Fruit fly (Drosophila melanogaster) whole organism, adult: Measurements from ENCODE around the gene CG12057.

Experiments
- CG11617 ChIP-seq: fragments of 200-800 bp; sonication (Bioruptor generic); optimal IDR thresholded peaks from 2 replicates; lab custom pipeline; 2017; ENCODE audit warnings: mild to moderate bottlenecking, missing biosample characterization, missing genetic modification reagents, missing genetic modification characterization
- CG12768 ChIP-seq: fragments of 200-800 bp; sonication (Bioruptor generic); optimal IDR thresholded peaks from 2 replicates; lab custom pipeline; 2017; ENCODE audit warnings: missing biosample characterization, missing genetic modification characterization, mild to moderate bottlenecking, moderate library complexity, missing genetic modification reagents
- CG5204 ChIP-seq: fragments of 200-800 bp; sonication (Bioruptor generic); optimal IDR thresholded peaks from 2 replicates; lab custom pipeline; 2016; ENCODE audit warnings: missing biosample characterization, missing genetic modification characterization
- CG7045 ChIP-seq: fragments of 200-800 bp; sonication (Bioruptor generic); optimal IDR thresholded peaks from 2 replicates; lab custom pipeline; 2017; ENCODE audit warnings: missing biosample characterization, mild to moderate bottlenecking, missing genetic modification characterization
- Hr96 ChIP-seq: fragments of 200-800 bp; sonication (Bioruptor generic); optimal IDR thresholded peaks from 2 replicates; lab custom pipeline; 2016; ENCODE audit warnings: missing biosample characterization, missing genetic modification characterization
- bab1 ChIP-seq: fragments of 200-800 bp; sonication (Bioruptor generic); optimal IDR thresholded peaks from 3 replicates; lab custom pipeline; 2019; ENCODE audit warnings: missing biosample characterization, mild to moderate bottlenecking, missing genetic modification characterization, moderate library complexity
- kay ChIP-seq: fragments of 200-800 bp; sonication (Bioruptor generic); peaks from one replicate; lab custom pipeline; 2016; ENCODE audit warnings: missing biosample characterization, missing genetic modification characterization, borderline replicate concordance

DNA sequence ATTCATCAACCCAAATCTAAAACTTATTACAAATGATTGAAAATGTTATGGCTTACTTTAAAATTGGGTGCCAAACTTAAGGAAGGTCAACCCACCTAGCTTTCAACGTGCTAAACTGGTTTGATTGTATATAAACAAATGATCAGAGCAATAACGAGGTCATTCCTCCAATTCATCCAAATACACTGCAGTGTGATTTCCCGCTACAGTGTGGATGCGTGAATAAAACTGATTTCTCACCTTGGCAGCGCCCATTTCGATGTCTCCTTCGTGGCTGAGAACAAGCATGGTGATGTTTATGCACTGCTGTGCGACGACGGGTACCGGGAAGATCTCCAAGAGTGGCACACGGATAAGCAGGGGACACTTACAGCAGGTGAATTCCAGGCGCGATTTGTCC, 3.9 kb downstream of the CG12057 start:
- TF ChIP-seq Hr96 (GFP tag; lab: Kevin White, UChicago): no peak
- no peak for TF ChIP-seq CG7045 (GFP tag; lab: Kevin White, UChicago)
- no peak for TF ChIP-seq CG11617 (GFP tag; lab: Kevin White, UChicago)
- no peak for TF ChIP-seq CG5204
- TF ChIP-seq bab1 (GFP tag; lab: Kevin White, UChicago): no peak
- no peak for TF ChIP-seq CG12768 (GFP tag; lab: Kevin White, UChicago)
- TF ChIP-seq kay (GFP tag; lab: Kevin White, UChicago): no peak
